Worm (Caenorhabditis elegans): ENCODE measurements around the gene C31C9.6.

DNA sequence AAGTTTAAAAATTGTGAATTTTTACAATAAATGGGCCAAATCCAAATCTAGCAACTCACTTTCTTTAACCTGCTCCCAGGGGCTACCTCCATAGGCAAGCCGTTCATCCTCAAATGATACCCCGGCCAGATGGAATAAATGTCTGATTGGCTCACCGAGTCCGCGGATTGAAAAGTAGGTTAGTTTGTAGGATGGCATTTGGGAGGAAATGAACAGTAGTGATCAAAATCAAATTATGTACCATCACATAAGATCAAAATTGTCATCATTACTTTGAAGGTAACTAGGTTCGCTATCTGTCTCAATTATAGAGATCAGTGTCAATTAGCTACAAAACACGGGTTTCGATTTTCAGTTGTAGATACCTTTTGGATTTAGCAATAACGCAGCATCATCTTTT lies 31.2 kb downstream of the C31C9.6 start, which contains the start of the genes gst-17 and gst-18:
- TF ChIP-seq nhr-76 (tag; optimal IDR thresholded peaks at IDR 0.05) (no peak), sox-4 (tag; optimal IDR thresholded peaks at IDR 0.05) (no peak), nhr-77 (tag; optimal IDR thresholded peaks at IDR 0.05) (no peak), mep-1 (tag; optimal IDR thresholded peaks at IDR 0.05) (no peak), ama-1 (optimal IDR thresholded peaks at IDR 0.05) (no peak), mef-2 (tag; optimal IDR thresholded peaks at IDR 0.05) (no peak), elt-3 (tag; optimal IDR thresholded peaks at IDR 0.05) (no peak), swsn-7 (tag; optimal IDR thresholded peaks at IDR 0.05) (no peak), nhr-90 (tag; optimal IDR thresholded peaks at IDR 0.05; ENCODE audit: poor library complexity) (no peak), zip-4 (GFP tag; optimal IDR thresholded peaks at IDR 0.05) (no peak), isw-1 (GFP tag; IDR thresholded peaks at IDR 0.05) (no peak), lsy-2 (tag; optimal IDR thresholded peaks at IDR 0.05) (no peak)
